Worm (Caenorhabditis elegans) whole organism, L1 larva: ENCODE results near the gene rpb-8.

Source experiments
- F16B12.6 ChIP-seq: fragments of 150-350 bp; optimal IDR thresholded peaks from 2 replicates; lab custom pipeline; 2014; ENCODE audit warnings: missing biosample characterization, missing genetic modification characterization
- aly-2 ChIP-seq: fragments of 150-350 bp; optimal IDR thresholded peaks from 2 replicates; lab custom pipeline; 2014; ENCODE audit warnings: missing biosample characterization, missing genetic modification characterization
- ama-1 ChIP-seq: fragments of 150-350 bp; optimal IDR thresholded peaks from 2 replicates; lab custom pipeline; 2014
- blmp-1 ChIP-seq: fragments of 150-350 bp; optimal IDR thresholded peaks from 2 replicates; lab custom pipeline; 2014; ENCODE audit warnings: missing biosample characterization, missing genetic modification characterization
- ceh-63 ChIP-seq: fragments of 200-800 bp; sonication (Bioruptor generic); optimal IDR thresholded peaks from 2 replicates; lab custom pipeline; 2018; ENCODE audit warnings: mild to moderate bottlenecking, missing genetic modification characterization, missing compliant biosample characterization
- ceh-82 ChIP-seq, 3 experiments: fragments of 150-350 bp in 1 of 3; sonication (generic microtip) in 2 of 3; optimal IDR thresholded peaks; 2 replicates each; lab custom pipeline; 2014 to 2017; ENCODE audit warnings: missing biosample characterization in 3 of 3, missing genetic modification characterization in 3 of 3
- ceh-88 ChIP-seq: fragments of 200-800 bp; sonication (Bioruptor generic); IDR thresholded peaks from 2 replicates; pipeline ENCODE4 v1.3.6; 2022; ENCODE audit warnings: missing genetic modification characterization, missing compliant biosample characterization
- dpl-1 ChIP-seq, 3 experiments: fragments of 150-350 bp in 2 of 3; sonication (generic microtip) in 1 of 3; optimal IDR thresholded peaks; 2 replicates each; lab custom pipeline; 2014 to 2017; ENCODE audit warnings: missing biosample characterization in 3 of 3, missing genetic modification characterization in 3 of 3, missing genetic modification reagents in 3 of 3
- efl-1 ChIP-seq, 4 experiments: fragments of 150-350 bp; optimal IDR thresholded peaks in 3 of 4; peaks in 1 of 4; 1 replicate in 1 of 4; 2 replicates in 3 of 4; lab custom pipeline; 2014; ENCODE audit warnings: missing biosample characterization in 2 of 4, missing genetic modification characterization in 2 of 4, missing genetic modification reagents in 2 of 4
- egl-13 ChIP-seq: sonication (generic microtip); optimal IDR thresholded peaks from 2 replicates; lab custom pipeline; 2016; ENCODE audit warnings: missing genotype, missing genetic modification reagents, missing genetic modification characterization, missing compliant biosample characterization
- egl-27 ChIP-seq, 2 experiments: fragments of 150-350 bp in 1 of 2; sonication (generic microtip); optimal IDR thresholded peaks; 3 replicates each; lab custom pipeline; 2017 to 2018; ENCODE audit warnings: missing biosample characterization in 2 of 2, missing genetic modification characterization in 2 of 2, missing genetic modification reagents in 2 of 2
- elt-2 ChIP-seq: sonication (generic microtip); optimal IDR thresholded peaks from 2 replicates; lab custom pipeline; 2016; ENCODE audit warnings: missing genetic modification characterization, mild to moderate bottlenecking, inconsistent platforms, missing compliant biosample characterization, missing genetic modification reagents
- elt-3 ChIP-seq, 6 experiments: fragments of 150-350 bp in 1 of 6; sonication (generic microtip); optimal IDR thresholded peaks; 2 replicates each; lab custom pipeline; 2017 to 2018; ENCODE audit warnings: missing biosample characterization in 6 of 6, missing genetic modification characterization in 6 of 6, inconsistent platforms in 1 of 6
- ets-5 ChIP-seq: fragments of 200-800 bp; sonication (Bioruptor generic); IDR thresholded peaks from 2 replicates; pipeline ENCODE4 v1.3.6; 2022; ENCODE audit warnings: missing genetic modification characterization, missing compliant biosample characterization
- fkh-10 ChIP-seq: sonication (generic microtip); optimal IDR thresholded peaks from 2 replicates; lab custom pipeline; 2017; ENCODE audit warnings: missing biosample characterization, missing genetic modification reagents, missing genetic modification characterization
- fkh-4 ChIP-seq: sonication (generic microtip); optimal IDR thresholded peaks from 2 replicates; lab custom pipeline; 2016; ENCODE audit warnings: missing compliant biosample characterization, missing genetic modification characterization, borderline replicate concordance
- fkh-8 ChIP-seq: sonication (generic microtip); optimal IDR thresholded peaks from 2 replicates; lab custom pipeline; 2016; ENCODE audit warnings: mild to moderate bottlenecking, missing genetic modification characterization, missing compliant biosample characterization
- grh-1 ChIP-seq: fragments of 200-800 bp; sonication (Bioruptor generic); IDR thresholded peaks from 2 replicates; pipeline ENCODE4 v1.3.6; 2022; ENCODE audit warnings: missing genetic modification reagents, missing genetic modification characterization, missing compliant biosample characterization
- hlh-4 ChIP-seq: sonication (generic microtip); optimal IDR thresholded peaks from 2 replicates; lab custom pipeline; 2016; ENCODE audit warnings: mild to moderate bottlenecking, missing genetic modification characterization, missing compliant biosample characterization
- irx-1 ChIP-seq: sonication (generic microtip); optimal IDR thresholded peaks from 2 replicates; lab custom pipeline; 2016; ENCODE audit warnings: missing genetic modification characterization, missing compliant biosample characterization
- isw-1 ChIP-seq: fragments of 200-800 bp; sonication (Bioruptor generic); IDR thresholded peaks from 2 replicates; pipeline ENCODE4 v1.3.6; 2022; ENCODE audit warnings: missing genetic modification characterization, missing compliant biosample characterization
- jun-1 ChIP-seq: fragments of 150-350 bp; optimal IDR thresholded peaks from 2 replicates; lab custom pipeline; 2014; ENCODE audit warnings: missing biosample characterization, missing genetic modification reagents, missing genetic modification characterization
- lin-14 ChIP-seq: fragments of 200-800 bp; sonication (Bioruptor generic); optimal IDR thresholded peaks from 2 replicates; lab custom pipeline; 2018; ENCODE audit warnings: mild to moderate bottlenecking, missing genetic modification characterization, moderate library complexity, missing compliant biosample characterization
- lin-15B ChIP-seq: fragments of 150-350 bp; sonication (generic microtip); optimal IDR thresholded peaks from 3 replicates; lab custom pipeline; 2014; ENCODE audit warnings: missing biosample characterization, missing genetic modification characterization
- lin-35 ChIP-seq, 2 experiments: fragments of 150-350 bp; optimal IDR thresholded peaks; 2 replicates each; lab custom pipeline; 2014; ENCODE audit warnings: missing biosample characterization in 2 of 2, missing genetic modification characterization in 2 of 2, missing genetic modification reagents in 2 of 2
- lin-39 ChIP-seq: fragments of 150-350 bp; optimal IDR thresholded peaks from 2 replicates; lab custom pipeline; 2014; ENCODE audit warnings: missing biosample characterization, missing genetic modification reagents, missing genetic modification characterization
- lir-3 ChIP-seq: sonication (generic microtip); optimal IDR thresholded peaks from 2 replicates; lab custom pipeline; 2016; ENCODE audit warnings: mild to moderate bottlenecking, missing genetic modification characterization, moderate library complexity, missing compliant biosample characterization; ENCODE audit not compliant: poor library complexity
- lsy-2 ChIP-seq, 2 experiments: fragments of 150-350 bp; optimal IDR thresholded peaks; 2 replicates each; lab custom pipeline; 2014; ENCODE audit warnings: missing biosample characterization in 2 of 2, missing genetic modification characterization in 2 of 2
- mdl-1 ChIP-seq, 2 experiments: fragments of 150-350 bp; optimal IDR thresholded peaks; 2 replicates each; lab custom pipeline; 2014 to 2017; ENCODE audit warnings: missing biosample characterization in 2 of 2, missing genetic modification characterization in 2 of 2, inconsistent platforms in 1 of 2
- mef-2 ChIP-seq: fragments of 150-350 bp; optimal IDR thresholded peaks from 2 replicates; lab custom pipeline; 2014; ENCODE audit warnings: missing biosample characterization, missing genetic modification characterization
- mep-1 ChIP-seq: fragments of 150-350 bp; optimal IDR thresholded peaks from 2 replicates; lab custom pipeline; 2014; ENCODE audit warnings: missing biosample characterization, missing genetic modification characterization
- nhr-11 ChIP-seq: fragments of 150-350 bp; optimal IDR thresholded peaks from 2 replicates; lab custom pipeline; 2014; ENCODE audit warnings: missing biosample characterization, missing genetic modification characterization
- nhr-20 ChIP-seq: sonication (generic microtip); optimal IDR thresholded peaks from 2 replicates; lab custom pipeline; 2016; ENCODE audit warnings: mild to moderate bottlenecking, missing genetic modification characterization, missing compliant biosample characterization
- nhr-237 ChIP-seq: fragments of 150-350 bp; optimal IDR thresholded peaks from 2 replicates; lab custom pipeline; 2014; ENCODE audit warnings: missing biosample characterization, missing genetic modification characterization
- nhr-47 ChIP-seq: sonication (generic microtip); optimal IDR thresholded peaks from 2 replicates; lab custom pipeline; 2016; ENCODE audit warnings: mild to moderate bottlenecking, missing genetic modification characterization, moderate library complexity, missing compliant biosample characterization
- nhr-71 ChIP-seq: sonication (generic microtip); optimal IDR thresholded peaks from 2 replicates; lab custom pipeline; 2016; ENCODE audit warnings: mild to moderate bottlenecking, missing genetic modification characterization, moderate library complexity, missing compliant biosample characterization
- nhr-76 ChIP-seq: sonication (generic microtip); optimal IDR thresholded peaks from 2 replicates; lab custom pipeline; 2017; ENCODE audit warnings: missing biosample characterization, missing genetic modification characterization
- nhr-90 ChIP-seq: sonication (generic microtip); optimal IDR thresholded peaks from 2 replicates; lab custom pipeline; 2016; ENCODE audit warnings: mild to moderate bottlenecking, missing genetic modification characterization, missing compliant biosample characterization; ENCODE audit not compliant: poor library complexity
- pag-3 ChIP-seq: sonication (generic microtip); optimal IDR thresholded peaks from 2 replicates; lab custom pipeline; 2017; ENCODE audit warnings: missing genetic modification characterization, mild to moderate bottlenecking, missing compliant biosample characterization, antibody characterized with exemption, borderline replicate concordance; ENCODE audit not compliant: insufficient read depth
- rnt-1 ChIP-seq: sonication (generic microtip); optimal IDR thresholded peaks from 2 replicates; lab custom pipeline; 2016; ENCODE audit warnings: mild to moderate bottlenecking, missing genetic modification characterization, moderate library complexity, missing compliant biosample characterization
- snpc-4 ChIP-seq: fragments of 150-350 bp; optimal IDR thresholded peaks from 2 replicates; lab custom pipeline; 2014; ENCODE audit warnings: missing biosample characterization, missing genetic modification characterization
- snu-23 ChIP-seq: sonication (generic microtip); optimal IDR thresholded peaks from 2 replicates; lab custom pipeline; 2016; ENCODE audit warnings: missing genetic modification characterization, missing compliant biosample characterization
- sox-4 ChIP-seq: sonication (generic microtip); optimal IDR thresholded peaks from 2 replicates; lab custom pipeline; 2016; ENCODE audit warnings: missing genetic modification characterization, missing compliant biosample characterization
- sptf-1 ChIP-seq: fragments of 150-350 bp; optimal IDR thresholded peaks from 2 replicates; lab custom pipeline; 2014; ENCODE audit warnings: missing biosample characterization, missing genetic modification characterization
- swsn-7 ChIP-seq: sonication (generic microtip); optimal IDR thresholded peaks from 2 replicates; lab custom pipeline; 2016; ENCODE audit warnings: missing genetic modification characterization, missing compliant biosample characterization
- unc-130 ChIP-seq: fragments of 150-350 bp; optimal IDR thresholded peaks from 2 replicates; lab custom pipeline; 2017; ENCODE audit warnings: missing biosample characterization, missing genetic modification characterization, inconsistent platforms
- unc-30 ChIP-seq: sonication (generic microtip); optimal IDR thresholded peaks from 2 replicates; lab custom pipeline; 2017; ENCODE audit warnings: missing biosample characterization, missing genetic modification characterization
- unc-86 ChIP-seq: sonication (generic microtip); optimal IDR thresholded peaks from 2 replicates; lab custom pipeline; 2016; ENCODE audit warnings: missing genetic modification characterization, missing compliant biosample characterization
- unc-98 ChIP-seq: fragments of 200-800 bp; sonication (Bioruptor generic); IDR thresholded peaks from 2 replicates; pipeline ENCODE4 v1.3.6; 2022; ENCODE audit warnings: missing genetic modification characterization, missing compliant biosample characterization
- zip-4 ChIP-seq: fragments of 200-800 bp; sonication (Bioruptor generic); optimal IDR thresholded peaks from 2 replicates; lab custom pipeline; 2018; ENCODE audit warnings: mild to moderate bottlenecking, missing genetic modification characterization, moderate library complexity, missing compliant biosample characterization
- ztf-11 ChIP-seq, 2 experiments: sonication (generic microtip); optimal IDR thresholded peaks; 2 replicates each; lab custom pipeline; 2016 to 2017; ENCODE audit warnings: missing genetic modification characterization in 2 of 2, missing biosample characterization in 1 of 2, missing compliant biosample characterization in 1 of 2

Gene rpb-8

DNA sequence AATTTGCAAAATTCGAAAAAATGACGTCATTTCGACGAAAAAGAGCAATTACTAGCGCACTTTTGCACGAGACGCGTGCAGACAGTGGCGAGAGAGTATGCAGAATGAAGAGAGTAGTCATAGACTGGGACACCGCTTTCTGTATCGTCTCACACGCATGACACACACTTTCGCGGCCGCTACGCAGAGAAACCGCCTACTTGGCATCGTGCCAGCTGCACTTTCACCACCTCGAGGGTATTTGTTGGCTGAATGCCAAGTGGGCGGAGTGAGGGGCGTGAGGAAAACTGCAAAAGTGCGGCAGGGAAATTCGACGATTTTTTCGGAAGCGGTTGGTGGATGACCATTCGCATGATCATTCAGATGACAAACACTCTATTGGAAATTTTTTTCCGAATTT is 18.1 kb downstream of the rpb-8 start (continued):
- peak; percentile 100 for TF ChIP-seq egl-13 (tag; lab: Kevin White, UChicago)
- peak; percentile 100 for TF ChIP-seq snu-23 (GFP tag; lab: Kevin White, UChicago)
- peak; percentile 100 for TF ChIP-seq blmp-1
- peak; percentile 93 for TF ChIP-seq lin-39
- TF ChIP-seq aly-2 = peak; percentile 90
- peak; percentile 100 for TF ChIP-seq nhr-71 (tag; lab: Kevin White, UChicago)
- peak; percentile 98 for TF ChIP-seq rnt-1
- TF ChIP-seq swsn-7 = peak; percentile 100
- peak; percentile 100 for TF ChIP-seq lin-14 (GFP tag; lab: Kevin White, UChicago)
- TF ChIP-seq unc-130 (tag; lab: Kevin White, UChicago) = peak; percentile 97
- peak in 5 of 6 experiments; percentile 68 to 98 (median 97) for TF ChIP-seq elt-3 (tag; optimal IDR thresholded peaks at IDR 0.05; lab: Kevin White, UChicago)
- peak; percentile 98 for TF ChIP-seq irx-1 (tag; lab: Kevin White, UChicago)
- TF ChIP-seq mdl-1 (tag; optimal IDR thresholded peaks at IDR 0.05; lab: Kevin White, UChicago) = peak; percentile 45 to 99
- peak; percentile 98 for TF ChIP-seq lir-3 (tag; lab: Kevin White, UChicago)
- TF ChIP-seq nhr-20 (tag; lab: Kevin White, UChicago) = peak; percentile 100
- peak; percentile 94 for TF ChIP-seq lin-15B (tag; lab: Kevin White, UChicago)
- TF ChIP-seq nhr-11 (tag; lab: Kevin White, UChicago) = peak; percentile 94
- peak; percentile 99 for TF ChIP-seq elt-2
- TF ChIP-seq grh-1 (GFP tag; lab: Robert Waterston, UW) = peak; percentile 99
- peak; percentile 96 to 97 for TF ChIP-seq efl-1 (optimal IDR thresholded peaks at IDR 0.05; lab: Kevin White, UChicago)
- peak; percentile 85 to 99 for TF ChIP-seq efl-1 (GFP tag; optimal IDR thresholded peaks at IDR 0.05 in 1 of 2; lab: Kevin White, UChicago)
- peak; percentile 69 for TF ChIP-seq nhr-76 (tag; lab: Kevin White, UChicago)
- TF ChIP-seq fkh-8 (tag; lab: Kevin White, UChicago) = peak; percentile 100
- peak; percentile 97 for TF ChIP-seq lsy-2 (tag; optimal IDR thresholded peaks at IDR 0.05; lab: Kevin White, UChicago)
- peak; percentile 96 for TF ChIP-seq mep-1
- TF ChIP-seq mef-2 (tag; lab: Kevin White, UChicago) = peak; percentile 96
- no peak for TF ChIP-seq sptf-1 (tag; lab: Kevin White, UChicago)
- TF ChIP-seq egl-27 (tag; optimal IDR thresholded peaks at IDR 0.05; lab: Kevin White, UChicago) = peak; percentile 83 to 96
- TF ChIP-seq nhr-47 (tag; lab: Kevin White, UChicago) = peak; percentile 100
- TF ChIP-seq ztf-11 (tag; optimal IDR thresholded peaks at IDR 0.05; lab: Kevin White, UChicago) = peak in 1 of 2 experiments; percentile 99
- TF ChIP-seq fkh-10 (GFP tag; lab: Kevin White, UChicago) = peak; percentile 99
- TF ChIP-seq unc-30 = no peak
- peak; percentile 89 to 91 (median 89) for TF ChIP-seq dpl-1 (GFP tag; optimal IDR thresholded peaks at IDR 0.05; lab: Kevin White, UChicago)
- TF ChIP-seq fkh-4 (tag; lab: Kevin White, UChicago) = peak; percentile 93
- peak; percentile 83 for TF ChIP-seq hlh-4 (tag; lab: Kevin White, UChicago)
- TF ChIP-seq ama-1 (lab: Kevin White, UChicago) = no peak
- peak; percentile 92 for TF ChIP-seq ceh-63
- peak; percentile 99 for TF ChIP-seq sox-4 (tag; lab: Kevin White, UChicago)
- no peak for TF ChIP-seq ets-5 (GFP tag; lab: Robert Waterston, UW)
- peak; percentile 99 for TF ChIP-seq jun-1
- TF ChIP-seq nhr-237 (tag; lab: Kevin White, UChicago) = peak; percentile 95
- peak; percentile 98 for TF ChIP-seq isw-1 (GFP tag; lab: Robert Waterston, UW)
- TF ChIP-seq pag-3 (tag; lab: Kevin White, UChicago) = peak; percentile 80
- peak; percentile 100 for TF ChIP-seq unc-86 (tag; lab: Kevin White, UChicago)
- TF ChIP-seq zip-4 (GFP tag; lab: Kevin White, UChicago) = peak; percentile 96
- peak; percentile 99 for TF ChIP-seq nhr-90 (tag; lab: Kevin White, UChicago)
- TF ChIP-seq lin-35 (GFP tag; optimal IDR thresholded peaks at IDR 0.05; lab: Kevin White, UChicago) = peak; percentile 94 to 95
- TF ChIP-seq unc-98 (GFP tag; lab: Robert Waterston, UW) = peak; percentile 80
- peak; percentile 99 for TF ChIP-seq ceh-88 (GFP tag; lab: Robert Waterston, UW)
- TF ChIP-seq F16B12.6 (tag; lab: Kevin White, UChicago) = peak; percentile 68
- peak; percentile 95 to 98 (median 97) for TF ChIP-seq ceh-82 (tag; optimal IDR thresholded peaks at IDR 0.05; lab: Kevin White, UChicago)
- peak; percentile 84 for TF ChIP-seq snpc-4 (tag; lab: Kevin White, UChicago)
